Fruit fly (Drosophila melanogaster) whole organism, wandering third instar larva: ENCODE results near the gene TotM.
A peak's percentile ranks its signal among the peaks of the same experiment; 100 is the strongest.

Source experiments
- Abd-B ChIP-seq: fragments of >200 bp; optimal IDR thresholded peaks from 2 replicates; lab custom pipeline; 2017; ENCODE audit warnings: missing biosample characterization, missing genetic modification characterization
- CG32264 ChIP-seq: fragments of 200-800 bp; sonication (Bioruptor generic); optimal IDR thresholded peaks from 2 replicates; lab custom pipeline; 2016; ENCODE audit warnings: missing biosample characterization, missing genetic modification characterization
- CG9705 ChIP-seq: fragments of 200-800 bp; sonication (Bioruptor generic); optimal IDR thresholded peaks from 2 replicates; lab custom pipeline; 2018; ENCODE audit warnings: missing biosample characterization, mild to moderate bottlenecking, missing genetic modification characterization
- CrebA ChIP-seq: fragments of 200-800 bp; sonication (Bioruptor generic); optimal IDR thresholded peaks from 2 replicates; lab custom pipeline; 2016; ENCODE audit warnings: missing biosample characterization, mild to moderate bottlenecking, missing genetic modification characterization, borderline replicate concordance
- Dfd ChIP-seq: fragments of >200 bp; optimal IDR thresholded peaks from 2 replicates; lab custom pipeline; 2017; ENCODE audit warnings: missing biosample characterization, missing genetic modification characterization
- Dif ChIP-seq: fragments of 200-275, 200-300 bp; sonication (Bioruptor generic); optimal IDR thresholded peaks from 2 replicates; lab custom pipeline; 2018; ENCODE audit warnings: missing biosample characterization, missing genetic modification characterization; ENCODE audit not compliant: partially characterized antibody
- GATAd ChIP-seq: sonication (Bioruptor generic); optimal IDR thresholded peaks from 2 replicates; lab custom pipeline; 2016; ENCODE audit warnings: missing biosample characterization, missing genetic modification characterization
- HLH106 ChIP-seq: fragments of 200-800 bp; optimal IDR thresholded peaks from 3 replicates; lab custom pipeline; 2019; ENCODE audit warnings: missing biosample characterization, mild to moderate bottlenecking, missing genetic modification characterization, moderate library complexity
- Hnf4 ChIP-seq: fragments of 200-800 bp; sonication (Bioruptor generic); optimal IDR thresholded peaks from 2 replicates; lab custom pipeline; 2016; ENCODE audit warnings: missing biosample characterization, mild to moderate bottlenecking, missing genetic modification characterization
- Hr78 ChIP-seq: fragments of >200 bp; optimal IDR thresholded peaks from 2 replicates; lab custom pipeline; 2017; ENCODE audit warnings: missing biosample characterization, missing genetic modification characterization
- Hr83 ChIP-seq: fragments of 200-300 bp; sonication (Bioruptor generic); optimal IDR thresholded peaks from 2 replicates; lab custom pipeline; 2016; ENCODE audit warnings: missing biosample characterization, mild to moderate bottlenecking, missing genetic modification characterization, moderate library complexity; ENCODE audit not compliant: poor library complexity, severe bottlenecking
- Jra ChIP-seq: sonication (Bioruptor generic); optimal IDR thresholded peaks from 2 replicates; lab custom pipeline; 2016; ENCODE audit warnings: missing biosample characterization, missing genetic modification characterization
- Mio ChIP-seq: sonication (Bioruptor generic); optimal IDR thresholded peaks from 2 replicates; lab custom pipeline; 2016; ENCODE audit warnings: missing biosample characterization, missing genetic modification characterization
- Myc ChIP-seq: fragments of >200 bp; optimal IDR thresholded peaks from 2 replicates; lab custom pipeline; 2017
- N ChIP-seq: fragments of >200 bp; optimal IDR thresholded peaks from 2 replicates; lab custom pipeline; 2018; ENCODE audit warnings: missing biosample characterization, missing external identifiers, missing genetic modification characterization
- OdsH ChIP-seq: fragments of 200-800 bp; sonication (Bioruptor generic); optimal IDR thresholded peaks from 2 replicates; lab custom pipeline; 2016; ENCODE audit warnings: missing biosample characterization, mild to moderate bottlenecking, missing genetic modification characterization
- Rel ChIP-seq, 2 experiments: fragments of 200-800 bp; sonication (Bioruptor generic) in 1 of 2; optimal IDR thresholded peaks; 2 replicates in 1 of 2; 3 replicates in 1 of 2; lab custom pipeline; 2016 to 2019; ENCODE audit warnings: mild to moderate bottlenecking in 2 of 2, missing biosample characterization in 2 of 2, missing genetic modification characterization in 2 of 2, moderate library complexity in 1 of 2
- Sp1 ChIP-seq: fragments of 200-800 bp; sonication (Bioruptor generic); optimal IDR thresholded peaks from 3 replicates; lab custom pipeline; 2019; ENCODE audit warnings: missing biosample characterization, mild to moderate bottlenecking, missing genetic modification characterization, moderate library complexity
- Vsx2 ChIP-seq: fragments of 200-300, 225-300 bp; sonication (Bioruptor generic); optimal IDR thresholded peaks from 2 replicates; lab custom pipeline; 2018; ENCODE audit warnings: missing biosample characterization, missing genetic modification characterization; ENCODE audit not compliant: partially characterized antibody
- br ChIP-seq: fragments of 200-800 bp; sonication (Bioruptor generic); optimal IDR thresholded peaks from 2 replicates; lab custom pipeline; 2016; ENCODE audit warnings: missing biosample characterization, missing genetic modification characterization
- brk ChIP-seq: fragments of 200-800 bp; sonication (Bioruptor generic); optimal IDR thresholded peaks from 2 replicates; lab custom pipeline; 2016; ENCODE audit warnings: missing biosample characterization, mild to moderate bottlenecking, missing genetic modification characterization
- dmrt93B ChIP-seq: fragments of 200-800 bp; sonication (Bioruptor generic); optimal IDR thresholded peaks from 2 replicates; lab custom pipeline; 2018; ENCODE audit warnings: missing biosample characterization, mild to moderate bottlenecking, missing genetic modification characterization
- ey ChIP-seq: fragments of 200-800 bp; sonication (Bioruptor generic); optimal IDR thresholded peaks from 2 replicates; lab custom pipeline; 2016; ENCODE audit warnings: missing biosample characterization, missing genetic modification characterization
- foxo ChIP-seq, 2 experiments: fragments of 200-800 bp; sonication (Bioruptor generic); optimal IDR thresholded peaks; 2 replicates in 1 of 2; 3 replicates in 1 of 2; lab custom pipeline; 2016 to 2017; ENCODE audit warnings: missing biosample characterization in 2 of 2, missing genetic modification characterization in 2 of 2
- fru ChIP-seq: fragments of 200-800 bp; sonication (Bioruptor generic); optimal IDR thresholded peaks from 3 replicates; lab custom pipeline; 2016; ENCODE audit warnings: missing biosample characterization, mild to moderate bottlenecking, missing genetic modification characterization
- h ChIP-seq: fragments of 200-800 bp; sonication (Bioruptor generic); optimal IDR thresholded peaks from 3 replicates; lab custom pipeline; 2016; ENCODE audit warnings: missing biosample characterization, mild to moderate bottlenecking, missing genetic modification characterization
- jim ChIP-seq: fragments of 175-275, 200-325 bp; sonication (Bioruptor generic); optimal IDR thresholded peaks from 2 replicates; lab custom pipeline; 2016; ENCODE audit warnings: missing biosample characterization, mild to moderate bottlenecking, missing genetic modification characterization
- lola ChIP-seq: fragments of >200 bp; optimal IDR thresholded peaks from 2 replicates; lab custom pipeline; 2017; ENCODE audit warnings: missing biosample characterization, missing genetic modification characterization
- pan ChIP-seq: fragments of >200 bp; optimal IDR thresholded peaks from 2 replicates; lab custom pipeline; 2017
- psq ChIP-seq: fragments of 200-800 bp; sonication (Bioruptor generic); optimal IDR thresholded peaks from 3 replicates; lab custom pipeline; 2017; ENCODE audit warnings: missing biosample characterization, mild to moderate bottlenecking, missing genetic modification characterization, moderate library complexity
- rgr ChIP-seq: fragments of 200-800 bp; sonication (Bioruptor generic); optimal IDR thresholded peaks from 3 replicates; lab custom pipeline; 2016; ENCODE audit warnings: missing biosample characterization, mild to moderate bottlenecking, missing genetic modification characterization
- sage ChIP-seq: fragments of 200-800 bp; sonication (Bioruptor generic); optimal IDR thresholded peaks from 2 replicates; lab custom pipeline; 2016; ENCODE audit warnings: missing biosample characterization, mild to moderate bottlenecking, missing genetic modification characterization
- sv ChIP-seq: fragments of 200-800 bp; sonication (Bioruptor generic); optimal IDR thresholded peaks from 3 replicates; lab custom pipeline; 2016; ENCODE audit warnings: missing biosample characterization, missing genetic modification characterization
- tai ChIP-seq: sonication (Bioruptor generic); optimal IDR thresholded peaks from 2 replicates; lab custom pipeline; 2016; ENCODE audit warnings: missing biosample characterization, missing genetic modification characterization
- usp ChIP-seq: fragments of >200 bp; optimal IDR thresholded peaks from 2 replicates; lab custom pipeline; 2017; ENCODE audit warnings: missing biosample characterization, missing genetic modification characterization
- woc ChIP-seq: sonication (Bioruptor generic); optimal IDR thresholded peaks from 2 replicates; lab custom pipeline; 2016; ENCODE audit warnings: missing biosample characterization, mild to moderate bottlenecking, missing genetic modification characterization

TotM gene

DNA sequence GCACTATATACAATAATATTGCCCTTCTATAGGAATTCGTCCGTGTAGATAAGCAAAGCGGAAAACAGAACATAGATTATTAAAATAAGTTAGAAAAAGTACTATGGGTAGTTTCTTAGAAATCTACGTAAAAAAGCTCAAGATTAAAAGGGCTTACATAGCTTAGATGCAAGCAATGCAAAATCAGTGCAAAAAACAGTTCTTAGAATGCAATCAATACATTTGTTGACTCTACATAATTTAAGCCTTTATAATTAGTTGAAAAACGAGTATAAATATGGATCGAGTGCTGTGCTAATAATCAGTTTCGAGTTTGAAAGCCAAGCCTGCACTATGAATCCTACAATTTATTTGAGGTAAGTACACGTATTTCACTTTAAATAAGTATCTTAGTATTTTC is at the start of gene TotM:
TSS of gene TotM (plus strand) at position 301 of the 400 bp plus-strand sequence.
- no peak for TF ChIP-seq Sp1 (GFP tag; lab: Kevin White, UChicago)
- no peak for TF ChIP-seq psq (GFP tag; lab: Kevin White, UChicago)
- no peak for TF ChIP-seq Hr78 (GFP tag; lab: Kevin White, UChicago)
- TF ChIP-seq Rel (GFP tag; optimal IDR thresholded peaks at IDR 0.05; lab: Kevin White, UChicago), result no peak
- TF ChIP-seq Rel (tag; optimal IDR thresholded peaks at IDR 0.05; lab: Kevin White, UChicago), result no peak
- TF ChIP-seq Dif (GFP tag; lab: Kevin White, UChicago), result no peak
- no peak for TF ChIP-seq Dfd (GFP tag; lab: Kevin White, UChicago)
- no peak for TF ChIP-seq ey
- TF ChIP-seq CG32264 (GFP tag; lab: Kevin White, UChicago), result no peak
- no peak for TF ChIP-seq Hr83
- no peak for TF ChIP-seq Myc (lab: Kevin White, UChicago)
- TF ChIP-seq jim, result no peak

DNA sequence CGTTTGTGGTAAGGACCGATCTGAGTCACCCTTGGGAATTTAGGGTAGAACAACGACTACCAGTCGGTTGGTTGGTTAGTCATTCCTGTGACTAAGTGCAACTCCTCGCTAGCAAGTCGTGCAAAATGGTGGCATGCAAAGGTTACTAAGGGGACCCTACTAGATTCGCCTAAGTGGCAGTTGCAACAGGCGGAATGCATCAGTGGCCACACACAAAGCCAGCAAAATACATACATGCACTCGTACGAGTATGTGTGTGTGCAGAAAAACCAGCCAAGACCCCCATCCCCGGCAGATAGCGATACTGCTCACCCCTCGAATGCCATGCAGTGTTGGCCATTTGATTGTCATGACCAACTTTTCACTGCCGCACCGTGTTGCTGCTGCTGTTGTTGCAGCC is 44.8 kb upstream of the TotM start:
- TF ChIP-seq Jra (GFP tag; lab: Kevin White, UChicago) (no peak), brk (GFP tag; lab: Kevin White, UChicago) (no peak), pan (lab: Kevin White, UChicago) (no peak), ey (no peak)

DNA sequence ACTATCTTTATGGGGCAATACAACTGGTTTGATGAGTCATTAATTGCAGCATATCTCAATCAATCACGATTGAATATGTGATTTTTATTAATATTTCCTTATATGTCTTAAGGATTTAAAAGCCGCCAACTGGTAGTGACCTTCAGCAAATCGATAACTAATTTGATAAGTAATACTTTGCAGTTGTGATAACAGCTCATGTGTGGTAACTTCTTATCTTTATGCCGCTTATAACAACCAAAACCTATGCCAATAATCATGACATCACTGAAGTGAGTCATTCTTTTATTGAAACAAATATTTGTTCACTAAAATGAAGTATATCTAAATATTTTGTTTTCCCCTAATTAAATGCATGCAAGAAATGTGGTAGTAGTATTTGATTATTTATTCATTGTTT is 43.8 kb upstream of the TotM start:
- TF ChIP-seq Abd-B (GFP tag; lab: Kevin White, UChicago) (no peak), Mio (GFP tag; lab: Kevin White, UChicago) (no peak), pan (lab: Kevin White, UChicago) (no peak), CG32264 (GFP tag; lab: Kevin White, UChicago) (no peak), Sp1 (GFP tag; lab: Kevin White, UChicago) (no peak), rgr (GFP tag; lab: Kevin White, UChicago) (no peak)
- TF ChIP-seq, all 38 proteins: peak for 0

dm6 chr2L:5286572-5286971 is 43.1 kb upstream of the TotM start:
- TF ChIP-seq br (GFP tag; lab: Kevin White, UChicago) (no peak), Dif (GFP tag; lab: Kevin White, UChicago) (no peak), HLH106 (tag; lab: Kevin White, UChicago) (no peak), foxo (GFP tag; optimal IDR thresholded peaks at IDR 0.05; lab: Kevin White, UChicago) (no peak), ey (no peak), Hr83 (no peak), lola (GFP tag; lab: Kevin White, UChicago) (no peak), Hr78 (GFP tag; lab: Kevin White, UChicago) (no peak), pan (lab: Kevin White, UChicago) (no peak), jim (no peak), psq (GFP tag; lab: Kevin White, UChicago) (no peak), OdsH (GFP tag; lab: Kevin White, UChicago) (no peak), Abd-B (GFP tag; lab: Kevin White, UChicago) (no peak), dmrt93B (GFP tag; lab: Kevin White, UChicago) (no peak), sage (GFP tag; lab: Kevin White, UChicago) (no peak), Myc (lab: Kevin White, UChicago) (no peak), sv (GFP tag; lab: Kevin White, UChicago) (no peak), GATAd (no peak), brk (GFP tag; lab: Kevin White, UChicago) (no peak), tai (no peak)

dm6 chr2L:5287599-5288261 is 41.9 kb upstream of the TotM start:
- TF ChIP-seq CG9705 (GFP tag; lab: Kevin White, UChicago) (peak; percentile 76), Mio (GFP tag; lab: Kevin White, UChicago) (no peak), woc (GFP tag; lab: Kevin White, UChicago) (peak; percentile 91), Jra (GFP tag; lab: Kevin White, UChicago) (peak; percentile 82), Dif (GFP tag; lab: Kevin White, UChicago) (peak; percentile 48), brk (GFP tag; lab: Kevin White, UChicago) (peak; percentile 64), Hnf4 (peak; percentile 62), CrebA (GFP tag; lab: Kevin White, UChicago) (no peak), lola (GFP tag; lab: Kevin White, UChicago) (no peak), Hr78 (GFP tag; lab: Kevin White, UChicago) (no peak), Vsx2 (GFP tag; lab: Kevin White, UChicago) (peak; percentile 8), Hr83 (peak; percentile 27), foxo (GFP tag; optimal IDR thresholded peaks at IDR 0.05; lab: Kevin White, UChicago) (peak; percentile 35 to 84), sv (GFP tag; lab: Kevin White, UChicago) (no peak), Abd-B (GFP tag; lab: Kevin White, UChicago) (no peak), N (GFP tag; lab: Kevin White, UChicago) (no peak), dmrt93B (GFP tag; lab: Kevin White, UChicago) (peak; percentile 82), GATAd (no peak), Dfd (GFP tag; lab: Kevin White, UChicago) (no peak), OdsH (GFP tag; lab: Kevin White, UChicago) (peak; percentile 85), sage (GFP tag; lab: Kevin White, UChicago) (peak; percentile 76), usp (GFP tag; lab: Kevin White, UChicago) (no peak), br (GFP tag; lab: Kevin White, UChicago) (peak; percentile 84), fru (peak; percentile 90), Myc (lab: Kevin White, UChicago) (no peak), rgr (GFP tag; lab: Kevin White, UChicago) (peak; percentile 81), jim (peak; percentile 43), Rel (GFP tag; optimal IDR thresholded peaks at IDR 0.05; lab: Kevin White, UChicago) (peak; percentile 71), Rel (tag; optimal IDR thresholded peaks at IDR 0.05; lab: Kevin White, UChicago) (peak; percentile 60), h (peak; percentile 92), Sp1 (GFP tag; lab: Kevin White, UChicago) (peak; percentile 92)
